Worm (Caenorhabditis elegans) whole organism, L2 larva: ENCODE results near the gene lips-8.

ENCODE experiments used
- R02D3.7 ChIP-seq: fragments of 150-350 bp; optimal IDR thresholded peaks from 2 replicates; lab custom pipeline; 2014; ENCODE audit warnings: missing biosample characterization, missing genetic modification characterization
- ZK546.5 ChIP-seq: sonication (generic microtip); optimal IDR thresholded peaks from 2 replicates; lab custom pipeline; 2017; ENCODE audit warnings: missing biosample characterization, missing genetic modification characterization
- ama-1 ChIP-seq: fragments of 150-350 bp; optimal IDR thresholded peaks from 2 replicates; lab custom pipeline; 2018; ENCODE audit warnings: inconsistent platforms
- mdl-1 ChIP-seq, 2 experiments: fragments of 150-350 bp in 1 of 2; sonication (generic microtip) in 1 of 2; optimal IDR thresholded peaks; 2 replicates each; lab custom pipeline; 2017; ENCODE audit warnings: missing biosample characterization in 2 of 2, missing genetic modification characterization in 2 of 2
- nhr-237 ChIP-seq: fragments of 150-350 bp; optimal IDR thresholded peaks from 2 replicates; lab custom pipeline; 2014; ENCODE audit warnings: missing biosample characterization, missing genetic modification characterization
- nhr-77 ChIP-seq: fragments of 150-350 bp; optimal IDR thresholded peaks from 2 replicates; lab custom pipeline; 2014; ENCODE audit warnings: missing biosample characterization, missing genetic modification characterization
- snpc-4 ChIP-seq: fragments of 150-350 bp; optimal IDR thresholded peaks from 2 replicates; lab custom pipeline; 2014; ENCODE audit warnings: missing biosample characterization, missing genetic modification characterization
- ztf-4 ChIP-seq: fragments of 150-350 bp; optimal IDR thresholded peaks from 2 replicates; lab custom pipeline; 2014; ENCODE audit warnings: missing biosample characterization, missing genetic modification characterization

DNA sequence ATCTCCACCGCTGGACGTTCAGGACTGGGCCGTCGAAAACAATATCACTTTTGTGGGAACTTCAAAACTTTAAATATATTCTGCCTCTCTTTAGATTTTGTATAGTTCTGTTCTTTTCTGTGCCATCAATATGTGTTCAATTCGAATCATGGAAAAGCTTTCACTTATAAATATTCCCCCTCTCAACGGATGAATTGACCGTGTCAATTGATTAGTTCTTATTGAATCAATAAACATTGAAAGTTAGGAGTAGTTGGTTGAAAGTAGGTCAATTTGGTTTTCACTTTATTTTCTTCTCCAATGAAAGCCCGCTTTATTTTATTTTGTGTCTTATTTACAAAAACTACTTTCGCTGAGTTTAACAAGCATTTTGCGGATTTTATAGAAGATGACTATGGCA is at the start of gene lips-8:
- TF ChIP-seq nhr-237 (tag; lab: Kevin White, UChicago) (no peak), ztf-4 (tag; lab: Kevin White, UChicago) (no peak), ZK546.5 (tag; lab: Kevin White, UChicago) (no peak), mdl-1 (tag; optimal IDR thresholded peaks at IDR 0.05; lab: Kevin White, UChicago) (no peak), snpc-4 (tag; lab: Kevin White, UChicago) (no peak), ama-1 (lab: Kevin White, UChicago) (no peak), nhr-77 (no peak), R02D3.7 (tag; lab: Kevin White, UChicago) (no peak)
